Worm (Caenorhabditis elegans) whole organism, L4/young adult: ENCODE data around the gene Y56A3A.16.

ENCODE experiments used
- W03F9.2 ChIP-seq: fragments of 150-350 bp; optimal IDR thresholded peaks from 2 replicates; lab custom pipeline; 2014; ENCODE audit warnings: missing biosample characterization, missing genetic modification characterization
- him-1 ChIP-seq: sonication (generic microtip); optimal IDR thresholded peaks from 2 replicates; lab custom pipeline; 2016; ENCODE audit warnings: missing genotype, missing genetic modification reagents, missing genetic modification characterization, missing compliant biosample characterization

- TF ChIP-seq him-1 (tag; lab: Kevin White, UChicago) (no peak), W03F9.2 (tag; lab: Kevin White, UChicago) (no peak)
Measured at ce11 chrIII:11923586-11923985, 9.5 kb upstream of the Y56A3A.16 start, which contains the start of gene nft-1.
